Comparison of ENCODE assay signal across 5 fruit fly cellular contexts in genomic region chr2L:13548786-13549780, dm6.
TF ChIP-seq lines count a peak whose summit lies in the region.

Gene B4 (minus strand): TSS chr2L:13549328.

- no peak for TF ChIP-seq CTCF in whole organism, embryonic (GFP tag; optimal IDR thresholded peaks at IDR 0.05; lab: Kevin White, UChicago)

TF ChIP-seq in whole organism, adult, 20 proteins besides CTCF, POLR2A, EP300 and RAD21 (continues in another document):
- TF ChIP-seq kay (GFP tag; lab: Kevin White, UChicago; ENCODE audit: borderline replicate concordance) (peak; percentile 39), CG11617 (GFP tag; optimal IDR thresholded peaks at IDR 0.05; lab: Kevin White, UChicago) (no peak), Hr96 (GFP tag; optimal IDR thresholded peaks at IDR 0.05; lab: Kevin White, UChicago) (peak; percentile 30), pad (GFP tag; optimal IDR thresholded peaks at IDR 0.05; lab: Kevin White, UChicago) (peak; percentile 17), CG14711 (tag; optimal IDR thresholded peaks at IDR 0.05; lab: Kevin White, UChicago) (peak; percentile 33), tj (GFP tag; optimal IDR thresholded peaks at IDR 0.05; lab: Kevin White, UChicago) (peak; percentile 61), Clk (GFP tag; optimal IDR thresholded peaks at IDR 0.05; lab: Kevin White, UChicago) (no peak), cic (GFP tag; optimal IDR thresholded peaks at IDR 0.05; lab: Kevin White, UChicago) (peak; percentile 58), CG5204 (GFP tag; optimal IDR thresholded peaks at IDR 0.05; lab: Kevin White, UChicago) (no peak), Crg-1 (GFP tag; optimal IDR thresholded peaks at IDR 0.05; lab: Kevin White, UChicago) (no peak), toe (GFP tag; optimal IDR thresholded peaks at IDR 0.05; lab: Kevin White, UChicago) (no peak), ovo (GFP tag; optimal IDR thresholded peaks at IDR 0.05; lab: Kevin White, UChicago) (peak; percentile 91), bab1 (GFP tag; optimal IDR thresholded peaks at IDR 0.05; lab: Kevin White, UChicago) (peak; percentile 62), cnc (optimal IDR thresholded peaks at IDR 0.05; lab: Kevin White, UChicago) (no peak), Mnt (GFP tag; optimal IDR thresholded peaks at IDR 0.05; lab: Kevin White, UChicago) (peak; percentile 95), CG1620 (GFP tag; optimal IDR thresholded peaks at IDR 0.05; lab: Kevin White, UChicago) (peak; percentile 1), CG7101 (tag; optimal IDR thresholded peaks at IDR 0.05; lab: Kevin White, UChicago) (peak; percentile 17), CG7045 (GFP tag; optimal IDR thresholded peaks at IDR 0.05; lab: Kevin White, UChicago) (no peak)

TF ChIP-seq in whole organism, embryonic, 481 proteins besides CTCF, POLR2A, EP300 and RAD21 (continues in another document):
- TF ChIP-seq ERR (GFP tag; optimal IDR thresholded peaks at IDR 0.05; lab: Kevin White, UChicago) (peak; percentile 37), GATAe (GFP tag; conservative IDR thresholded peaks at IDR 0.05; lab: Robert Waterston, UW) (no peak), fru (optimal IDR thresholded peaks at IDR 0.05; lab: Kevin White, UChicago) (no peak), CG5245 (GFP tag; optimal IDR thresholded peaks at IDR 0.05; lab: Kevin White, UChicago) (no peak), Atf-2 (GFP tag; optimal IDR thresholded peaks at IDR 0.05; lab: Kevin White, UChicago) (no peak), gt (GFP tag; IDR thresholded peaks at IDR 0.05; lab: Robert Waterston, UW) (no peak), crc (GFP tag; optimal IDR thresholded peaks at IDR 0.05; lab: Kevin White, UChicago) (no peak), oc (tag; optimal IDR thresholded peaks at IDR 0.05; lab: Kevin White, UChicago) (no peak), Dek (tag; optimal IDR thresholded peaks at IDR 0.05; lab: Kevin White, UChicago) (no peak), slou (GFP tag; optimal IDR thresholded peaks at IDR 0.05; lab: Kevin White, UChicago) (peak; percentile 14), Nf-YA (GFP tag; IDR thresholded peaks at IDR 0.05; lab: Robert Waterston, UW) (peak; percentile 40; the same call in 1 of the 2 replicates), Myb (GFP tag; optimal IDR thresholded peaks at IDR 0.05; lab: Kevin White, UChicago) (peak; percentile 37), unpg (GFP tag; optimal IDR thresholded peaks at IDR 0.05; lab: Kevin White, UChicago) (peak; percentile 49), Vsx1 (GFP tag; optimal IDR thresholded peaks at IDR 0.05; lab: Kevin White, UChicago) (no peak), CG7556 (GFP tag; optimal IDR thresholded peaks at IDR 0.05; lab: Kevin White, UChicago) (no peak), Ets97D (GFP tag; optimal IDR thresholded peaks at IDR 0.05; lab: Kevin White, UChicago) (peak; percentile 27), kay (GFP tag; optimal IDR thresholded peaks at IDR 0.05; lab: Kevin White, UChicago) (no peak), Dll (GFP tag; IDR thresholded peaks at IDR 0.05; lab: Robert Waterston, UW; ENCODE audit: partially characterized antibody) (no peak), CG32772 (GFP tag; IDR thresholded peaks at IDR 0.05; lab: Robert Waterston, UW) (0 out of 2 replicates have a peak, but pooled peaks have one; percentile 18)

TF ChIP-seq in whole organism, prepupa, 60 proteins besides CTCF, POLR2A, EP300 and RAD21 (continues in another document):
- peak; percentile 8 for TF ChIP-seq Blimp-1 (GFP tag; optimal IDR thresholded peaks at IDR 0.05; lab: Kevin White, UChicago)
- no peak for TF ChIP-seq CG11902 (GFP tag; optimal IDR thresholded peaks at IDR 0.05; lab: Kevin White, UChicago)
- no peak for TF ChIP-seq Sox102F (GFP tag; optimal IDR thresholded peaks at IDR 0.05; lab: Kevin White, UChicago)
- TF ChIP-seq Hr4 (GFP tag; optimal IDR thresholded peaks at IDR 0.05; lab: Kevin White, UChicago): no peak
- peak; percentile 26 for TF ChIP-seq CG7368 (GFP tag; optimal IDR thresholded peaks at IDR 0.05; lab: Kevin White, UChicago)
- TF ChIP-seq eg (GFP tag; IDR thresholded peaks at IDR 0.05; lab: Robert Waterston, UW): peak; percentile 65; the same call in 2 of the 3 replicates
- TF ChIP-seq spab (GFP tag; optimal IDR thresholded peaks at IDR 0.05; lab: Kevin White, UChicago): peak; percentile 54
- TF ChIP-seq CG4318 (GFP tag; optimal IDR thresholded peaks at IDR 0.05; lab: Kevin White, UChicago): no peak
- TF ChIP-seq Met (GFP tag; optimal IDR thresholded peaks at IDR 0.05; lab: Kevin White, UChicago): no peak
- no peak for TF ChIP-seq Sox14 (GFP tag; optimal IDR thresholded peaks at IDR 0.05; lab: Kevin White, UChicago)
- peak; percentile 60 for TF ChIP-seq CG16779 (tag; optimal IDR thresholded peaks at IDR 0.05; lab: Kevin White, UChicago)
- TF ChIP-seq fkh (GFP tag; optimal IDR thresholded peaks at IDR 0.05; lab: Kevin White, UChicago): peak; percentile 92
- peak; percentile 18 for TF ChIP-seq fd59A (GFP tag; optimal IDR thresholded peaks at IDR 0.05; lab: Kevin White, UChicago)
- peak; percentile 17 for TF ChIP-seq lz (GFP tag; optimal IDR thresholded peaks at IDR 0.05; lab: Kevin White, UChicago)
- no peak for TF ChIP-seq CG6792 (GFP tag; optimal IDR thresholded peaks at IDR 0.05; lab: Kevin White, UChicago)
- no peak for TF ChIP-seq CG8632 (GFP tag; optimal IDR thresholded peaks at IDR 0.05; lab: Kevin White, UChicago)
- TF ChIP-seq topi (GFP tag; optimal IDR thresholded peaks at IDR 0.05; lab: Kevin White, UChicago): no peak
- peak; percentile 22 for TF ChIP-seq CG32006 (GFP tag; optimal IDR thresholded peaks at IDR 0.05; lab: Kevin White, UChicago)
- peak; percentile 49; the same call in 1 of the 2 replicates for TF ChIP-seq CG15336 (GFP tag; IDR thresholded peaks at IDR 0.05; lab: Robert Waterston, UW)
- no peak for TF ChIP-seq cyc (GFP tag; optimal IDR thresholded peaks at IDR 0.05; lab: Kevin White, UChicago)

TF ChIP-seq in whole organism, pupa, 21 proteins besides CTCF, POLR2A, EP300 and RAD21 (continues in another document):
- TF ChIP-seq CG9948 (tag; optimal IDR thresholded peaks at IDR 0.05; lab: Kevin White, UChicago) (peak; percentile 20), CG14655 (GFP tag; optimal IDR thresholded peaks at IDR 0.05; lab: Kevin White, UChicago) (peak; percentile 59), CG34367 (tag; optimal IDR thresholded peaks at IDR 0.05; lab: Kevin White, UChicago) (peak; percentile 44), CG10348 (GFP tag; IDR thresholded peaks at IDR 0.05; lab: Robert Waterston, UW) (no peak), Pif1A (GFP tag; optimal IDR thresholded peaks at IDR 0.05; lab: Kevin White, UChicago) (peak; percentile 53), D1 (tag; optimal IDR thresholded peaks at IDR 0.05; lab: Kevin White, UChicago) (peak; percentile 74), CG4496 (GFP tag; IDR thresholded peaks at IDR 0.05; lab: Robert Waterston, UW) (peak; percentile 35), Snoo (tag; optimal IDR thresholded peaks at IDR 0.05; lab: Kevin White, UChicago) (peak; percentile 16), CG13204 (GFP tag; optimal IDR thresholded peaks at IDR 0.05; lab: Kevin White, UChicago) (peak; percentile 46), CG32121 (GFP tag; IDR thresholded peaks at IDR 0.05; lab: Robert Waterston, UW) (peak; percentile 61), fd96Ca (GFP tag; IDR thresholded peaks at IDR 0.05; lab: Robert Waterston, UW) (no peak; the same call in 2 of the 3 replicates), CG15710 (tag; optimal IDR thresholded peaks at IDR 0.05; lab: Kevin White, UChicago) (peak; percentile 61), CG8301 (tag; optimal IDR thresholded peaks at IDR 0.05; lab: Kevin White, UChicago) (peak; percentile 43), Pif1B (GFP tag; optimal IDR thresholded peaks at IDR 0.05; lab: Kevin White, UChicago) (no peak), CG17806 (tag; optimal IDR thresholded peaks at IDR 0.05; lab: Kevin White, UChicago) (peak; percentile 27), gl (tag; optimal IDR thresholded peaks at IDR 0.05; lab: Kevin White, UChicago) (peak; percentile 72), rn (GFP tag; IDR thresholded peaks at IDR 0.05; lab: Robert Waterston, UW) (no peak), EcR (GFP tag; optimal IDR thresholded peaks at IDR 0.05; lab: Kevin White, UChicago) (peak; percentile 38), CG8159 (tag; optimal IDR thresholded peaks at IDR 0.05; lab: Kevin White, UChicago) (peak; percentile 27), Ets98B (GFP tag; IDR thresholded peaks at IDR 0.05; lab: Robert Waterston, UW) (peak; percentile 64; the same call in 1 of the 2 replicates)

TF ChIP-seq in whole organism, wandering third instar larva, 38 proteins besides CTCF, POLR2A, EP300 and RAD21 (continues in another document):
- peak; percentile 20 for TF ChIP-seq br (GFP tag; optimal IDR thresholded peaks at IDR 0.05; lab: Kevin White, UChicago)
- no peak for TF ChIP-seq Rel (GFP tag; optimal IDR thresholded peaks at IDR 0.05; lab: Kevin White, UChicago)
- peak; percentile 20 for TF ChIP-seq Rel (tag; optimal IDR thresholded peaks at IDR 0.05; lab: Kevin White, UChicago)
- TF ChIP-seq h (GFP tag; optimal IDR thresholded peaks at IDR 0.05; lab: Kevin White, UChicago): peak; percentile 93
- no peak for TF ChIP-seq Mio (GFP tag; optimal IDR thresholded peaks at IDR 0.05; lab: Kevin White, UChicago)
- peak; percentile 70 for TF ChIP-seq Jra (GFP tag; optimal IDR thresholded peaks at IDR 0.05; lab: Kevin White, UChicago)
- TF ChIP-seq HLH106 (tag; optimal IDR thresholded peaks at IDR 0.05; lab: Kevin White, UChicago): no peak
- peak in 1 of 2 experiments; percentile 1 for TF ChIP-seq foxo (GFP tag; optimal IDR thresholded peaks at IDR 0.05; lab: Kevin White, UChicago)
- TF ChIP-seq ey (GFP tag; optimal IDR thresholded peaks at IDR 0.05; lab: Kevin White, UChicago): peak; percentile 7
- no peak for TF ChIP-seq Hr78 (GFP tag; optimal IDR thresholded peaks at IDR 0.05; lab: Kevin White, UChicago)
- TF ChIP-seq Hnf4 (GFP tag; optimal IDR thresholded peaks at IDR 0.05; lab: Kevin White, UChicago): peak; percentile 42
- TF ChIP-seq CrebA (GFP tag; optimal IDR thresholded peaks at IDR 0.05; lab: Kevin White, UChicago; ENCODE audit: borderline replicate concordance): no peak
- TF ChIP-seq GATAd (GFP tag; optimal IDR thresholded peaks at IDR 0.05; lab: Kevin White, UChicago): no peak
- no peak for TF ChIP-seq Myc (optimal IDR thresholded peaks at IDR 0.05; lab: Kevin White, UChicago)
- peak; percentile 81 for TF ChIP-seq Dif (GFP tag; optimal IDR thresholded peaks at IDR 0.05; lab: Kevin White, UChicago; ENCODE audit: partially characterized antibody)
- no peak for TF ChIP-seq woc (GFP tag; optimal IDR thresholded peaks at IDR 0.05; lab: Kevin White, UChicago)
- peak; percentile 54 for TF ChIP-seq psq (GFP tag; optimal IDR thresholded peaks at IDR 0.05; lab: Kevin White, UChicago)
- TF ChIP-seq fru (GFP tag; optimal IDR thresholded peaks at IDR 0.05; lab: Kevin White, UChicago): no peak
- no peak for TF ChIP-seq brk (GFP tag; optimal IDR thresholded peaks at IDR 0.05; lab: Kevin White, UChicago)
- TF ChIP-seq sv (GFP tag; optimal IDR thresholded peaks at IDR 0.05; lab: Kevin White, UChicago): peak; percentile 16
- TF ChIP-seq CG32264 (GFP tag; optimal IDR thresholded peaks at IDR 0.05; lab: Kevin White, UChicago): no peak
- no peak for TF ChIP-seq N (GFP tag; optimal IDR thresholded peaks at IDR 0.05; lab: Kevin White, UChicago)
- TF ChIP-seq sage (GFP tag; optimal IDR thresholded peaks at IDR 0.05; lab: Kevin White, UChicago): no peak
- TF ChIP-seq tai (GFP tag; optimal IDR thresholded peaks at IDR 0.05; lab: Kevin White, UChicago): peak; percentile 46
- no peak for TF ChIP-seq usp (GFP tag; optimal IDR thresholded peaks at IDR 0.05; lab: Kevin White, UChicago)
